Worm (Caenorhabditis elegans) whole organism, late embryonic: ENCODE measurements around the gene nuc-1.

Experiments
- K09A11.1 ChIP-seq: sonication (generic microtip); optimal IDR thresholded peaks from 2 replicates; lab custom pipeline; 2017; ENCODE audit warnings: antibody characterized with exemption, mild to moderate bottlenecking, missing genetic modification characterization, missing compliant biosample characterization; ENCODE audit not compliant: insufficient read depth
- T23F11.4 ChIP-seq: fragments of 200-800 bp; sonication (Bioruptor generic); optimal IDR thresholded peaks from 2 replicates; lab custom pipeline; 2018; ENCODE audit warnings: mild to moderate bottlenecking, missing genetic modification characterization, missing compliant biosample characterization
- Y22D7AL.16 ChIP-seq: sonication (generic microtip); optimal IDR thresholded peaks from 2 replicates; lab custom pipeline; 2016; ENCODE audit warnings: missing genetic modification characterization, missing compliant biosample characterization
- ahr-1 ChIP-seq: sonication (generic microtip); optimal IDR thresholded peaks from 2 replicates; lab custom pipeline; 2016; ENCODE audit warnings: missing genetic modification characterization, missing compliant biosample characterization
- ama-1 ChIP-seq: fragments of 150-350 bp; optimal IDR thresholded peaks from 2 replicates; lab custom pipeline; 2014
- ceh-14 ChIP-seq: sonication (generic microtip); optimal IDR thresholded peaks from 2 replicates; lab custom pipeline; 2016; ENCODE audit warnings: missing genotype, missing genetic modification characterization, missing compliant biosample characterization
- ceh-2 ChIP-seq: sonication (generic microtip); optimal IDR thresholded peaks from 2 replicates; lab custom pipeline; 2016; ENCODE audit warnings: missing genotype, missing genetic modification characterization, missing compliant biosample characterization
- ceh-22 ChIP-seq: sonication (generic microtip); optimal IDR thresholded peaks from 2 replicates; lab custom pipeline; 2017; ENCODE audit warnings: missing biosample characterization, missing genetic modification characterization
- ceh-30 ChIP-seq: fragments of 150-350 bp; optimal IDR thresholded peaks from 2 replicates; lab custom pipeline; 2014; ENCODE audit warnings: missing biosample characterization, missing genetic modification characterization
- ceh-48 ChIP-seq: sonication (generic microtip); optimal IDR thresholded peaks from 2 replicates; lab custom pipeline; 2016; ENCODE audit warnings: missing genetic modification characterization, inconsistent platforms, missing compliant biosample characterization
- ceh-6 ChIP-seq: fragments of 200-800 bp; sonication (Bioruptor generic); optimal IDR thresholded peaks from 2 replicates; lab custom pipeline; 2018; ENCODE audit warnings: mild to moderate bottlenecking, missing genetic modification characterization, missing compliant biosample characterization
- dve-1 ChIP-seq: sonication (generic microtip); optimal IDR thresholded peaks from 2 replicates; lab custom pipeline; 2017; ENCODE audit warnings: antibody characterized with exemption, mild to moderate bottlenecking, missing genetic modification characterization, missing compliant biosample characterization
- elt-2 ChIP-seq: sonication (generic microtip); optimal IDR thresholded peaks from 2 replicates; lab custom pipeline; 2016; ENCODE audit warnings: missing genetic modification reagents, missing genetic modification characterization, missing compliant biosample characterization
- ets-4 ChIP-seq: sonication (generic microtip); optimal IDR thresholded peaks from 2 replicates; lab custom pipeline; 2016; ENCODE audit warnings: missing genetic modification characterization, missing compliant biosample characterization
- eyg-1 ChIP-seq: sonication (generic microtip); optimal IDR thresholded peaks from 2 replicates; lab custom pipeline; 2016; ENCODE audit warnings: missing genotype, missing genetic modification characterization, missing compliant biosample characterization
- fax-1 ChIP-seq: sonication (generic microtip); optimal IDR thresholded peaks from 2 replicates; lab custom pipeline; 2016; ENCODE audit warnings: missing genotype, missing genetic modification characterization, missing compliant biosample characterization
- fkh-10 ChIP-seq: fragments of 150-350 bp; optimal IDR thresholded peaks from 2 replicates; lab custom pipeline; 2014; ENCODE audit warnings: missing biosample characterization, missing genetic modification reagents, missing genetic modification characterization
- fkh-6 ChIP-seq: sonication (generic microtip); optimal IDR thresholded peaks from 2 replicates; lab custom pipeline; 2016; ENCODE audit warnings: missing genetic modification characterization, missing compliant biosample characterization
- hlh-30 ChIP-seq: sonication (generic microtip); optimal IDR thresholded peaks from 2 replicates; lab custom pipeline; 2017; ENCODE audit warnings: antibody characterized with exemption, missing genetic modification characterization, missing compliant biosample characterization; ENCODE audit not compliant: insufficient read depth
- nfya-1 ChIP-seq: sonication (generic microtip); optimal IDR thresholded peaks from 2 replicates; lab custom pipeline; 2017; ENCODE audit warnings: missing genetic modification characterization, mild to moderate bottlenecking, missing compliant biosample characterization, antibody characterized with exemption, moderate library complexity
- nhr-11 ChIP-seq: fragments of 150-350 bp; optimal IDR thresholded peaks from 2 replicates; lab custom pipeline; 2014; ENCODE audit warnings: missing biosample characterization, missing genetic modification characterization
- odd-2 ChIP-seq: sonication (generic microtip); optimal IDR thresholded peaks from 2 replicates; lab custom pipeline; 2017; ENCODE audit warnings: antibody characterized with exemption, mild to moderate bottlenecking, missing genetic modification characterization, missing compliant biosample characterization
- pag-3 ChIP-seq: sonication (generic microtip); optimal IDR thresholded peaks from 2 replicates; lab custom pipeline; 2016; ENCODE audit warnings: missing compliant biosample characterization, missing genetic modification characterization, borderline replicate concordance
- pax-1 ChIP-seq: fragments of 150-350 bp; optimal IDR thresholded peaks from 2 replicates; lab custom pipeline; 2014; ENCODE audit warnings: missing biosample characterization, missing genetic modification characterization
- pqm-1 ChIP-seq: sonication (generic microtip); optimal IDR thresholded peaks from 2 replicates; lab custom pipeline; 2016; ENCODE audit warnings: missing genetic modification characterization, missing compliant biosample characterization
- ref-2 ChIP-seq: sonication (generic microtip); optimal IDR thresholded peaks from 2 replicates; lab custom pipeline; 2016; ENCODE audit warnings: missing genetic modification characterization, missing compliant biosample characterization
- rnt-1 ChIP-seq: sonication (generic microtip); optimal IDR thresholded peaks from 2 replicates; lab custom pipeline; 2016; ENCODE audit warnings: missing genetic modification characterization, missing compliant biosample characterization
- sdc-2 ChIP-seq: sonication (generic microtip); optimal IDR thresholded peaks from 2 replicates; lab custom pipeline; 2016; ENCODE audit warnings: missing genotype, missing genetic modification characterization, missing compliant biosample characterization
- sox-2 ChIP-seq: fragments of 200-800 bp; sonication (Bioruptor generic); IDR thresholded peaks from 2 replicates; pipeline ENCODE4 v1.3.6; 2022; ENCODE audit warnings: missing genetic modification reagents, missing genetic modification characterization, missing compliant biosample characterization
- tbx-7 ChIP-seq: sonication (generic microtip); optimal IDR thresholded peaks from 2 replicates; lab custom pipeline; 2016; ENCODE audit warnings: missing genotype, missing genetic modification characterization, missing compliant biosample characterization
- ttx-3 ChIP-seq: sonication (generic microtip); optimal IDR thresholded peaks from 2 replicates; lab custom pipeline; 2016; ENCODE audit warnings: missing genetic modification reagents, missing genetic modification characterization, missing compliant biosample characterization
- unc-3 ChIP-seq, 2 experiments: fragments of 200-800 bp in 1 of 2; sonication (Bioruptor generic) in 1 of 2; sonication (generic microtip) in 1 of 2; conservative IDR thresholded peaks in 1 of 2; optimal IDR thresholded peaks in 1 of 2; 2 replicates each; pipeline versions ENCODE4 v1.3.6 to Lab custom; 2016 to 2022; ENCODE audit warnings: missing compliant biosample characterization in 2 of 2, missing genetic modification characterization in 2 of 2, missing genetic modification reagents in 1 of 2
- unc-55 ChIP-seq: sonication (generic microtip); optimal IDR thresholded peaks from 2 replicates; lab custom pipeline; 2017; ENCODE audit warnings: missing biosample characterization, missing genetic modification reagents, missing genetic modification characterization
- unc-86 ChIP-seq: sonication (generic microtip); optimal IDR thresholded peaks from 2 replicates; lab custom pipeline; 2016; ENCODE audit warnings: missing genetic modification characterization, missing compliant biosample characterization
- ztf-16 ChIP-seq: sonication (generic microtip); optimal IDR thresholded peaks from 2 replicates; lab custom pipeline; 2017; ENCODE audit warnings: missing genetic modification characterization, missing compliant biosample characterization

The nuc-1 gene

ce11 chrX:9531640-9532039 is 8.1 kb upstream of the nuc-1 start:
- TF ChIP-seq hlh-30: no peak
- TF ChIP-seq sdc-2 (tag; lab: Kevin White, UChicago): no peak
- TF ChIP-seq dve-1 (tag; lab: Kevin White, UChicago): no peak
- no peak for TF ChIP-seq unc-55 (GFP tag; lab: Kevin White, UChicago)
- no peak for TF ChIP-seq unc-86
- TF ChIP-seq nfya-1: no peak
- TF ChIP-seq T23F11.4 (GFP tag; lab: Kevin White, UChicago): no peak
- no peak for TF ChIP-seq ceh-30
- TF ChIP-seq ceh-22 (tag; lab: Kevin White, UChicago): no peak
- TF ChIP-seq fkh-6 (tag; lab: Kevin White, UChicago): no peak

- TF ChIP-seq Y22D7AL.16 (tag; lab: Kevin White, UChicago) (no peak), nhr-11 (tag; lab: Kevin White, UChicago) (no peak), unc-3 (GFP tag; conservative IDR thresholded peaks at IDR 0.05; lab: Robert Waterston, UW) (no peak), unc-3 (tag; optimal IDR thresholded peaks at IDR 0.05; lab: Kevin White, UChicago) (no peak), ztf-16 (tag; lab: Kevin White, UChicago) (no peak), fkh-6 (tag; lab: Kevin White, UChicago) (no peak), ceh-2 (no peak), ceh-22 (tag; lab: Kevin White, UChicago) (no peak), ahr-1 (tag; lab: Kevin White, UChicago) (no peak), pqm-1 (tag; lab: Kevin White, UChicago) (no peak), K09A11.1 (no peak)
Observed at ce11 chrX:9536008-9536407, 3.7 kb upstream of the nuc-1 start.

DNA sequence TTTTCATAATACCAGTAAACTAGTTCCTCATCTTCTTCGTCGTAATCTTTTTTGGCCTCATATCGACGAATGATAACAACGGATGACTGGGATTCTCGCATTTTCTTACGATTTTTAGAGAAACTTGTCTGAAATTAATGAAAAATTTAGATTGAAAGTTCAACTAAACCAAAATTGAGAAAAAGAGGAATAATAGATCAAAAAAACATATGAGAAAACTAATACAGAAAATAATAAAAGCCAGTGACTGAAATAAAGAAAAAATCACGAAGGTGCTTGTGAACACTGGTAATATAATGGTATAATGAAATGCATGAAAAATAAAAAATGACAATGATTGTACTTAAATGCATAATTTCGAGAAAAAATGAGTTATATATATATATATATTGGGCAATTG is 3.0 kb upstream of the nuc-1 start, which contains the start of gene C07B5.8:
C07B5.8 (minus strand) TSS at position 101 of the 400 bp plus-strand sequence.
- TF ChIP-seq ceh-48 (tag; lab: Kevin White, UChicago) (no peak), tbx-7 (no peak), sox-2 (GFP tag; lab: Robert Waterston, UW) (no peak), fax-1 (tag; lab: Kevin White, UChicago) (no peak), pax-1 (no peak), odd-2 (tag; lab: Kevin White, UChicago) (no peak), ceh-14 (tag; lab: Kevin White, UChicago) (no peak), eyg-1 (tag; lab: Kevin White, UChicago) (no peak), ceh-6 (GFP tag; lab: Kevin White, UChicago) (no peak), ceh-22 (tag; lab: Kevin White, UChicago) (no peak), ahr-1 (tag; lab: Kevin White, UChicago) (no peak), elt-2 (tag; lab: Kevin White, UChicago) (no peak), ref-2 (tag; lab: Kevin White, UChicago) (no peak)

DNA sequence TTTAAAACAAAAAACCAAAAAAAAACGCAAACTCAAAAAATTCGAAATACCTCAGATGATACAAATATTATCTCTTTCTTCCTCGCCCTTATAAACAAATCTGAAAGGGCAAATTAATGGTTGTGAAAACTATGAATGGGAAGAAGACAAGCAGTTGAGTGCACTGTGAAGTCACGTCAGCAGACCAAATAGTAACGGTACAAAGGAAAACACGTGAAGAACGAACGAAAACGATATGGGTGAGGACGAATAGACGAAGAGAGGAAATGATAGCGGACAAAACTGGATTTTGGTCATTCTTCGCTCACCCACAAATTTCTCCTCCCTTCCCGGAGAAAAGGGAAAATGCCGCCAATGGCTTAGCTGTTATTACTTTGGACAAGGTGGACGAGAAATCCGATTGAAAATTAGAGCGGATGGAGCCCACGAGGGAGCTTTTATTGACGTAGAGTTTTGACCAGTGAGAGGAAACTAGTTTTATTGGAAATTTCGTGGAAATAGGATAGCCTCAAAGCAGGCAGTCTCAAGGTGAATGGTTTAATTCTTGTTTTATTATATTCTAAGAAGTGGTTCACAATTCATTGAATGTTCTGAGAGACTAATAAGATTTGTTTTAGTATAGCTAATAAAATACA is 2.0 kb upstream of the nuc-1 start:
- TF ChIP-seq ceh-30 (no peak), nfya-1 (no peak), ets-4 (tag; lab: Kevin White, UChicago) (no peak), ama-1 (lab: Kevin White, UChicago) (no peak), K09A11.1 (no peak), rnt-1 (tag; lab: Kevin White, UChicago) (no peak), ttx-3 (tag; lab: Kevin White, UChicago) (no peak), ahr-1 (tag; lab: Kevin White, UChicago) (no peak), T23F11.4 (GFP tag; lab: Kevin White, UChicago) (no peak), Y22D7AL.16 (tag; lab: Kevin White, UChicago) (no peak), unc-3 (GFP tag; conservative IDR thresholded peaks at IDR 0.05; lab: Robert Waterston, UW) (no peak), unc-3 (tag; optimal IDR thresholded peaks at IDR 0.05; lab: Kevin White, UChicago) (no peak), fkh-10 (GFP tag; lab: Kevin White, UChicago) (no peak), elt-2 (tag; lab: Kevin White, UChicago) (no peak), pag-3 (tag; lab: Kevin White, UChicago) (no peak)
